Fruit fly (Drosophila melanogaster) whole organism, embryonic: ENCODE data around the gene Pdhb.

ENCODE experiments used
- ATbp ChIP-seq: fragments of 200-800 bp; sonication (Bioruptor generic); optimal IDR thresholded peaks from 2 replicates; lab custom pipeline; 2017; ENCODE audit warnings: missing biosample characterization, mild to moderate bottlenecking, missing genetic modification characterization, missing genetic modification reagents
- Atf6 ChIP-seq: fragments of 200-800 bp; sonication (Bioruptor generic); IDR thresholded peaks from 2 replicates; pipeline ENCODE4 v1.3.6; 2022; ENCODE audit warnings: missing biosample characterization, missing genetic modification characterization
- CG10209 ChIP-seq: fragments of 200-800 bp; sonication (Bioruptor generic); optimal IDR thresholded peaks from 3 replicates; lab custom pipeline; 2017; ENCODE audit warnings: missing biosample characterization, mild to moderate bottlenecking, missing genetic modification characterization, missing genetic modification reagents
- CG10274 ChIP-seq: fragments of 200-800 bp; sonication (Bioruptor generic); optimal IDR thresholded peaks from 3 replicates; lab custom pipeline; 2017; ENCODE audit warnings: missing biosample characterization, mild to moderate bottlenecking, missing genetic modification characterization
- CG10366 ChIP-seq: fragments of 200-800 bp; sonication (Bioruptor generic); IDR thresholded peaks from 2 replicates; pipeline ENCODE4 v1.3.6; 2022; ENCODE audit warnings: missing biosample characterization, missing genetic modification characterization
- CG12071 ChIP-seq: fragments of 200-800 bp; sonication (Bioruptor generic); optimal IDR thresholded peaks from 3 replicates; lab custom pipeline; 2018; ENCODE audit warnings: missing biosample characterization, mild to moderate bottlenecking, missing genetic modification characterization
- CG13287 ChIP-seq: fragments of 200-800 bp; sonication (Bioruptor generic); IDR thresholded peaks from 2 replicates; pipeline ENCODE4 v1.3.6; 2022; ENCODE audit warnings: missing biosample characterization, missing genetic modification characterization; ENCODE audit not compliant: partially characterized antibody
- CG13624 ChIP-seq: fragments of 200-800 bp; sonication (Bioruptor generic); optimal IDR thresholded peaks from 2 replicates; lab custom pipeline; 2016; ENCODE audit warnings: missing biosample characterization, missing genetic modification characterization
- CG1529 ChIP-seq: fragments of 200-800 bp; sonication (Bioruptor generic); optimal IDR thresholded peaks from 3 replicates; lab custom pipeline; 2018; ENCODE audit warnings: missing biosample characterization, missing genetic modification characterization
- CG1602 ChIP-seq: fragments of 200-800 bp; sonication (Bioruptor generic); optimal IDR thresholded peaks from 3 replicates; lab custom pipeline; 2016; ENCODE audit warnings: missing biosample characterization, missing genetic modification characterization
- CG17385 ChIP-seq: fragments of 200-800 bp; sonication (Bioruptor generic); optimal IDR thresholded peaks from 3 replicates; lab custom pipeline; 2018; ENCODE audit warnings: missing biosample characterization, mild to moderate bottlenecking, missing genetic modification characterization
- CG17568 ChIP-seq: fragments of 200-800 bp; sonication (Bioruptor generic); optimal IDR thresholded peaks from 2 replicates; lab custom pipeline; 2018; ENCODE audit warnings: missing biosample characterization, mild to moderate bottlenecking, missing genetic modification characterization, moderate library complexity
- CG17612 ChIP-seq: fragments of 200-800 bp; sonication (Bioruptor generic); IDR thresholded peaks from 2 replicates; pipeline ENCODE4 v1.3.6; 2022; ENCODE audit warnings: missing biosample characterization, missing genetic modification characterization
- CG17802 ChIP-seq: fragments of 200-800 bp; sonication (Bioruptor generic); optimal IDR thresholded peaks from 2 replicates; lab custom pipeline; 2018; ENCODE audit warnings: missing biosample characterization, mild to moderate bottlenecking, missing genetic modification characterization, moderate library complexity
- CG17912 ChIP-seq: fragments of 200-800 bp; sonication (Bioruptor generic); optimal IDR thresholded peaks from 2 replicates; lab custom pipeline; 2018; ENCODE audit warnings: missing biosample characterization, mild to moderate bottlenecking, missing genetic modification characterization
- CG18262 ChIP-seq: fragments of 200-800 bp; optimal IDR thresholded peaks from 3 replicates; lab custom pipeline; 2019; ENCODE audit warnings: missing biosample characterization, mild to moderate bottlenecking, missing genetic modification characterization, moderate library complexity
- CG18599 ChIP-seq: fragments of 200-800 bp; sonication (Bioruptor generic); optimal IDR thresholded peaks from 3 replicates; lab custom pipeline; 2017; ENCODE audit warnings: missing biosample characterization, missing genetic modification characterization, mild to moderate bottlenecking, moderate library complexity, missing genetic modification reagents
- CG32772 ChIP-seq: fragments of 200-800 bp; sonication (Bioruptor generic); IDR thresholded peaks from 2 replicates; pipeline ENCODE4 v1.3.6; 2022; ENCODE audit warnings: missing biosample characterization, missing genetic modification characterization
- CG42726 ChIP-seq: fragments of 200-800 bp; sonication (Bioruptor generic); IDR thresholded peaks from 2 replicates; pipeline ENCODE4 v1.3.6; 2022; ENCODE audit warnings: missing biosample characterization, missing genetic modification characterization; ENCODE audit not compliant: partially characterized antibody
- CHES-1-like ChIP-seq: fragments of 200-800 bp; sonication (Bioruptor generic); optimal IDR thresholded peaks from 2 replicates; lab custom pipeline; 2016; ENCODE audit warnings: missing biosample characterization, missing genetic modification characterization
- Chrac-16 ChIP-seq: fragments of 200-800 bp; sonication (Bioruptor generic); optimal IDR thresholded peaks from 3 replicates; lab custom pipeline; 2016; ENCODE audit warnings: missing biosample characterization, missing genetic modification characterization
- Dip3 ChIP-seq: fragments of 200-800 bp; sonication (Bioruptor generic); optimal IDR thresholded peaks from 3 replicates; lab custom pipeline; 2016; ENCODE audit warnings: missing biosample characterization, missing genetic modification characterization
- Hmr ChIP-seq: fragments of 200-800 bp; sonication (Bioruptor generic); optimal IDR thresholded peaks from 3 replicates; lab custom pipeline; 2017; ENCODE audit warnings: mild to moderate bottlenecking, missing biosample characterization, missing genetic modification reagents, missing genetic modification characterization
- Meics ChIP-seq: fragments of 200-800 bp; sonication (Bioruptor generic); optimal IDR thresholded peaks from 2 replicates; lab custom pipeline; 2017; ENCODE audit warnings: missing biosample characterization, mild to moderate bottlenecking, missing genetic modification characterization
- Mrtf ChIP-seq: fragments of 200-800 bp; sonication (Bioruptor generic); IDR thresholded peaks from 3 replicates; pipeline ENCODE4 v1.3.6; 2022; ENCODE audit warnings: missing biosample characterization, missing genetic modification characterization
- NK7.1 ChIP-seq: fragments of 200-800 bp; sonication (Bioruptor generic); optimal IDR thresholded peaks from 3 replicates; lab custom pipeline; 2016; ENCODE audit warnings: missing biosample characterization, missing genetic modification characterization
- Stat92E ChIP-seq, 3 experiments: fragments of >200 bp in 2 of 3; fragments of 200-800 bp in 1 of 3; sonication (Bioruptor generic) in 1 of 3; optimal IDR thresholded peaks; 2 replicates each; lab custom pipeline; 2017 to 2019; ENCODE audit warnings: missing biosample characterization in 3 of 3, missing genetic modification characterization in 3 of 3, mild to moderate bottlenecking in 1 of 3, moderate library complexity in 1 of 3
- Tbp ChIP-seq: fragments of >200 bp; optimal IDR thresholded peaks from 2 replicates; lab custom pipeline; 2018; ENCODE audit warnings: missing biosample characterization, missing genetic modification characterization
- Trl ChIP-seq, 3 experiments: fragments of >200 bp in 2 of 3; fragments of 200-800 bp in 1 of 3; sonication (Bioruptor generic) in 1 of 3; optimal IDR thresholded peaks; 2 replicates in 1 of 3; 3 replicates in 2 of 3; lab custom pipeline; 2016 to 2017; ENCODE audit warnings: missing biosample characterization in 1 of 3, missing genetic modification characterization in 1 of 3
- amos ChIP-seq: fragments of 200-800 bp; sonication (Bioruptor generic); IDR thresholded peaks from 2 replicates; pipeline ENCODE4 v1.3.6; 2022; ENCODE audit warnings: missing biosample characterization, missing genetic modification characterization; ENCODE audit not compliant: partially characterized antibody
- bcd ChIP-seq: fragments of 200-800 bp; sonication (Bioruptor generic); optimal IDR thresholded peaks from 2 replicates; lab custom pipeline; 2017; ENCODE audit warnings: missing biosample characterization, mild to moderate bottlenecking, missing genetic modification characterization
- crol ChIP-seq: fragments of 200-800 bp; sonication (Bioruptor generic); IDR thresholded peaks from 2 replicates; pipeline ENCODE4 v1.3.6; 2022; ENCODE audit warnings: missing biosample characterization, missing genetic modification characterization
- dan ChIP-seq: fragments of 200-800 bp; sonication (Bioruptor generic); IDR thresholded peaks from 2 replicates; pipeline ENCODE4 v1.3.6; 2022; ENCODE audit warnings: missing biosample characterization, missing genetic modification characterization
- fru ChIP-seq: fragments of >200 bp; optimal IDR thresholded peaks from 2 replicates; lab custom pipeline; 2017
- grau ChIP-seq: fragments of 200-800 bp; optimal IDR thresholded peaks from 3 replicates; lab custom pipeline; 2019; ENCODE audit warnings: missing biosample characterization, mild to moderate bottlenecking, missing genetic modification characterization, moderate library complexity
- gsb-n ChIP-seq: fragments of 200-800 bp; sonication (Bioruptor generic); optimal IDR thresholded peaks from 3 replicates; lab custom pipeline; 2018; ENCODE audit warnings: missing biosample characterization, mild to moderate bottlenecking, missing genetic modification characterization
- jumu ChIP-seq: fragments of 200-800 bp; sonication (Bioruptor generic); optimal IDR thresholded peaks from 3 replicates; lab custom pipeline; 2016; ENCODE audit warnings: missing biosample characterization, missing genetic modification characterization
- kni ChIP-seq: fragments of 200-800 bp; sonication (Bioruptor generic); optimal IDR thresholded peaks from 3 replicates; lab custom pipeline; 2017; ENCODE audit warnings: mild to moderate bottlenecking, missing biosample characterization, missing genetic modification reagents, missing genetic modification characterization
- knrl ChIP-seq: fragments of 200-800 bp; sonication (Bioruptor generic); IDR thresholded peaks from 3 replicates; pipeline ENCODE4 v1.3.6; 2022; ENCODE audit warnings: missing biosample characterization, missing genetic modification characterization; ENCODE audit not compliant: partially characterized antibody
- lmd ChIP-seq: fragments of 200-800 bp; sonication (Bioruptor generic); IDR thresholded peaks from 2 replicates; pipeline ENCODE4 v1.3.6; 2022; ENCODE audit warnings: missing biosample characterization, missing genetic modification characterization
- lola ChIP-seq, 3 experiments: fragments of >200 bp in 2 of 3; fragments of 200-800 bp in 1 of 3; sonication (Bioruptor generic) in 1 of 3; optimal IDR thresholded peaks; 2 replicates each; lab custom pipeline; 2017 to 2019; ENCODE audit warnings: missing biosample characterization in 3 of 3, missing genetic modification characterization in 3 of 3, mild to moderate bottlenecking in 1 of 3, moderate library complexity in 1 of 3
- p53 ChIP-seq: fragments of 200-800 bp; sonication (Bioruptor generic); optimal IDR thresholded peaks from 2 replicates; lab custom pipeline; 2016; ENCODE audit warnings: missing biosample characterization, missing genetic modification characterization
- prd ChIP-seq, 3 experiments: fragments of >200 bp in 2 of 3; fragments of 200-800 bp in 1 of 3; sonication (Bioruptor generic) in 1 of 3; optimal IDR thresholded peaks in 2 of 3; IDR thresholded peaks in 1 of 3; 2 replicates in 2 of 3; 3 replicates in 1 of 3; pipeline versions ENCODE4 v1.3.6 to Lab custom; 2017 to 2022; ENCODE audit warnings: missing biosample characterization in 1 of 3, missing genetic modification characterization in 1 of 3
- ranshi ChIP-seq: fragments of 200-800 bp; sonication (Bioruptor generic); IDR thresholded peaks from 2 replicates; pipeline ENCODE4 v1.3.6; 2022; ENCODE audit warnings: missing biosample characterization, missing genetic modification characterization
- so ChIP-seq: fragments of 200-800 bp; sonication (Bioruptor generic); IDR thresholded peaks from 3 replicates; pipeline ENCODE4 v1.3.6; 2022; ENCODE audit warnings: missing biosample characterization, missing genetic modification characterization
- usp ChIP-seq: fragments of >200 bp; optimal IDR thresholded peaks from 2 replicates; lab custom pipeline; 2017; ENCODE audit warnings: missing biosample characterization, missing genetic modification characterization
- wdn ChIP-seq: fragments of 200-800 bp; sonication (Bioruptor generic); IDR thresholded peaks from 2 replicates; pipeline ENCODE4 v1.3.6; 2022; ENCODE audit warnings: missing biosample characterization, missing genetic modification characterization
- zen ChIP-seq: fragments of 200-800 bp; sonication (Bioruptor generic); optimal IDR thresholded peaks from 3 replicates; lab custom pipeline; 2018; ENCODE audit warnings: missing biosample characterization, mild to moderate bottlenecking, missing genetic modification characterization, moderate library complexity

Pdhb gene

DNA sequence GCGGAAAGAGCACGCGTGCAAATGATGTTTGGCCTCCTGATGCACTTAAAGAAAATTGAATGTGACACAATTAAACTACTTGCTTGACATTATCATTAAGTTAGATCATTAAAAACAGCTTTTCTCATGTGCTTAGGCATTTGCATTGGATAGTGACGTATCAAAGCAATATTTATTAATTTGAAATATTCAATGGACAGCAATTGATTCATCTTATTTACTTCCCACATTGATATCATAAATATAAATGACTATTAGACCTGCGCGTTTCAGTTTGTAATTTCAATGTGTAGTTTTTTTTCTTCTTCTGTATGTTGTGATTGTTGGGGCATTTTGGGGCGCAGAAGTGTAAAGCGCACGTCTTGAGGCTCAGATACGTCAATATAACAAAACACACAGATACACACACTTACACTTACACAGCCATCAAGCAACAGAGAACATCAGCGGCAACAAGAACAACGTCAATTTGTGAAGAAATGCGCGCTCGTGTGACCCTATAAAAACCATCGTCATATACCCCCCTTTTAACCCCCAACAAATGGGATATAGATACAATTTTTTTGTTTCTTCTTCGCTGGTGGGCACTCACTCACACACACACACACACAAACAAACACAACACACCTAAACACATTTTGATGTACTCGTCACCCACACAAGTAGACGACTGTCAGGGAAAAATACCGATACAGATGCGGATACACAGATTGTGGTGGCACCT lies 23.8 kb upstream of the Pdhb start (continued):
- TF ChIP-seq Atf6 (GFP tag; lab: Robert Waterston, UW) = peak; percentile 58; the same call in 1 of the 2 replicates
- peak; percentile 33 for TF ChIP-seq CG10274 (GFP tag; lab: Kevin White, UChicago)
- no peak for TF ChIP-seq prd (optimal IDR thresholded peaks at IDR 0.05; lab: Kevin White, UChicago)
- TF ChIP-seq prd (GFP tag; IDR thresholded peaks at IDR 0.05; lab: Robert Waterston, UW) = peak; percentile 79
- peak; percentile 45 for TF ChIP-seq zen
- peak; percentile 49 for TF ChIP-seq CG12071 (GFP tag; lab: Kevin White, UChicago)
- TF ChIP-seq amos = no peak
- TF ChIP-seq kni (GFP tag; lab: Kevin White, UChicago) = peak; percentile 72
- TF ChIP-seq CG13624 = peak; percentile 31
- TF ChIP-seq Hmr (GFP tag; lab: Kevin White, UChicago) = peak; percentile 74
- peak; percentile 62; the same call in 1 of the 2 replicates for TF ChIP-seq ranshi
- TF ChIP-seq grau = peak; percentile 75
- TF ChIP-seq CG1529 = peak; percentile 65
- TF ChIP-seq bcd (GFP tag; lab: Kevin White, UChicago) = peak; percentile 69
- peak; percentile 82 for TF ChIP-seq CG18599 (GFP tag; lab: Kevin White, UChicago)
- peak; percentile 11; the same call in 2 of the 3 replicates for TF ChIP-seq so (GFP tag; lab: Robert Waterston, UW)
- TF ChIP-seq Dip3 (GFP tag; lab: Kevin White, UChicago) = peak; percentile 31
- TF ChIP-seq Stat92E (GFP tag; optimal IDR thresholded peaks at IDR 0.05; lab: Kevin White, UChicago) = no peak
- TF ChIP-seq CG18262 (tag; lab: Kevin White, UChicago) = peak; percentile 87
- TF ChIP-seq CG10209 = peak; percentile 68
- TF ChIP-seq CG17802 (tag; lab: Kevin White, UChicago) = peak; percentile 1
- TF ChIP-seq gsb-n (tag; lab: Kevin White, UChicago) = peak; percentile 71
- peak; percentile 81 for TF ChIP-seq ATbp
- TF ChIP-seq CG13287 (GFP tag; lab: Robert Waterston, UW) = no peak
- peak; percentile 63 for TF ChIP-seq CG17568 (GFP tag; lab: Kevin White, UChicago)
- TF ChIP-seq fru (lab: Kevin White, UChicago) = no peak
- peak; percentile 60 for TF ChIP-seq crol (GFP tag; lab: Robert Waterston, UW)
- TF ChIP-seq Trl (optimal IDR thresholded peaks at IDR 0.05; lab: Kevin White, UChicago) = peak in 1 of 2 experiments; percentile 1
- TF ChIP-seq Trl (GFP tag; optimal IDR thresholded peaks at IDR 0.05; lab: Kevin White, UChicago) = peak; percentile 34
- TF ChIP-seq wdn (GFP tag; lab: Robert Waterston, UW) = no peak; the same call in 1 of the 2 replicates
- peak; percentile 47 for TF ChIP-seq CG1602 (GFP tag; lab: Kevin White, UChicago)
- TF ChIP-seq CHES-1-like (GFP tag; lab: Kevin White, UChicago) = peak; percentile 39
- TF ChIP-seq CG10366 (GFP tag; lab: Robert Waterston, UW) = peak; percentile 54
- TF ChIP-seq CG42726 (GFP tag; lab: Robert Waterston, UW) = no peak
- TF ChIP-seq p53 (GFP tag; lab: Kevin White, UChicago) = no peak
- TF ChIP-seq NK7.1 = peak; percentile 46
- peak; percentile 77 for TF ChIP-seq lmd (GFP tag; lab: Robert Waterston, UW)
- TF ChIP-seq knrl = no peak
- peak in 1 of 3 experiments; percentile 70 for TF ChIP-seq lola (GFP tag; optimal IDR thresholded peaks at IDR 0.05; lab: Kevin White, UChicago)
- peak; percentile 76 for TF ChIP-seq Meics
- TF ChIP-seq dan (GFP tag; lab: Robert Waterston, UW) = no peak
- TF ChIP-seq CG17385 = peak; percentile 55
- no peak for TF ChIP-seq CG32772
- TF ChIP-seq Tbp (GFP tag; lab: Kevin White, UChicago) = no peak
- TF ChIP-seq CG17612 = no peak
- TF ChIP-seq jumu = peak; percentile 31
- peak; percentile 53 for TF ChIP-seq Chrac-16
- TF ChIP-seq Mrtf (GFP tag; lab: Robert Waterston, UW) = 0 out of 3 replicates have a peak, but pooled peaks have one; percentile 45
- TF ChIP-seq usp (GFP tag; lab: Kevin White, UChicago) = no peak
- no peak for TF ChIP-seq CG17912
